Worm (Caenorhabditis elegans) whole organism, young adult: Measurements from ENCODE around the gene F14E5.8.

Source experiments
- B0019.2 ChIP-seq: fragments of 200-800 bp; sonication (Bioruptor generic); conservative IDR thresholded peaks from 2 replicates; pipeline ENCODE4 v1.3.6; 2022; ENCODE audit warnings: missing genetic modification reagents, missing genetic modification characterization, missing compliant biosample characterization
- B0261.1 ChIP-seq: sonication (generic microtip); optimal IDR thresholded peaks from 2 replicates; lab custom pipeline; 2016; ENCODE audit warnings: mild to moderate bottlenecking, missing genetic modification characterization, moderate library complexity, missing compliant biosample characterization
- F22D6.2 ChIP-seq: sonication (generic microtip); optimal IDR thresholded peaks from 2 replicates; lab custom pipeline; 2016; ENCODE audit warnings: mild to moderate bottlenecking, missing genetic modification characterization, missing compliant biosample characterization
- F39B2.1 ChIP-seq: fragments of 200-800 bp; sonication (Bioruptor generic); IDR thresholded peaks from 2 replicates; pipeline ENCODE4 v1.3.6; 2022; ENCODE audit warnings: missing genetic modification reagents, missing genetic modification characterization, missing compliant biosample characterization
- Y53G8AR.9 ChIP-seq: fragments of 200-800 bp; sonication (Bioruptor generic); conservative IDR thresholded peaks from 2 replicates; pipeline ENCODE4 v1.3.6; 2022; ENCODE audit warnings: missing genetic modification reagents, missing genetic modification characterization, missing compliant biosample characterization
- Y56A3A.18 ChIP-seq: fragments of 200-800 bp; sonication (Bioruptor generic); IDR thresholded peaks from 2 replicates; pipeline ENCODE4 v1.3.6; 2022; ENCODE audit warnings: missing genetic modification reagents, missing genetic modification characterization, missing compliant biosample characterization
- Y95B8A.8 ChIP-seq: fragments of 200-800 bp; sonication (Bioruptor generic); IDR thresholded peaks from 2 replicates; pipeline ENCODE4 v1.3.6; 2022; ENCODE audit warnings: missing genetic modification reagents, missing genetic modification characterization, missing compliant biosample characterization
- atf-7 ChIP-seq: sonication (generic microtip); optimal IDR thresholded peaks from 2 replicates; lab custom pipeline; 2017; ENCODE audit warnings: mild to moderate bottlenecking, missing genetic modification characterization, missing compliant biosample characterization
- athp-1 ChIP-seq: sonication (generic microtip); optimal IDR thresholded peaks from 2 replicates; lab custom pipeline; 2017; ENCODE audit warnings: mild to moderate bottlenecking, missing genetic modification characterization, missing compliant biosample characterization
- attf-3 ChIP-seq: fragments of 200-800 bp; sonication (Bioruptor generic); conservative IDR thresholded peaks from 2 replicates; pipeline ENCODE4 v1.3.6; 2022; ENCODE audit warnings: missing genetic modification reagents, missing genetic modification characterization, missing compliant biosample characterization
- ekl-4 ChIP-seq: fragments of 200-800 bp; sonication (Bioruptor generic); IDR thresholded peaks from 2 replicates; pipeline ENCODE4 v1.3.6; 2022; ENCODE audit warnings: missing genetic modification reagents, missing genetic modification characterization, missing compliant biosample characterization
- him-1 ChIP-seq: sonication (generic microtip); optimal IDR thresholded peaks from 2 replicates; lab custom pipeline; 2016; ENCODE audit warnings: missing genotype, missing genetic modification reagents, missing genetic modification characterization, missing compliant biosample characterization
- hlh-26 ChIP-seq: fragments of 200-800 bp; sonication (Bioruptor generic); conservative IDR thresholded peaks from 2 replicates; pipeline ENCODE4 v1.3.6; 2022; ENCODE audit warnings: missing genetic modification reagents, missing genetic modification characterization, missing compliant biosample characterization
- hmg-1.2 ChIP-seq: fragments of 200-800 bp; sonication (Bioruptor generic); IDR thresholded peaks from 2 replicates; pipeline ENCODE4 v1.3.6; 2022; ENCODE audit warnings: missing genetic modification reagents, missing genetic modification characterization, missing compliant biosample characterization
- hrde-1 ChIP-seq: sonication (generic microtip); optimal IDR thresholded peaks from 2 replicates; lab custom pipeline; 2016; ENCODE audit warnings: missing genetic modification characterization, mild to moderate bottlenecking, missing compliant biosample characterization, moderate library complexity, missing genotype, missing genetic modification reagents, borderline replicate concordance
- lag-1 ChIP-seq: fragments of 200-800 bp; sonication (Bioruptor generic); IDR thresholded peaks from 2 replicates; pipeline ENCODE4 v1.3.6; 2022; ENCODE audit warnings: missing genetic modification reagents, missing genetic modification characterization, missing compliant biosample characterization
- lin-35 ChIP-seq, 3 experiments: fragments of 150-350 bp in 2 of 3; sonication (generic microtip) in 1 of 3; optimal IDR thresholded peaks; 2 replicates each; lab custom pipeline; 2014 to 2018; ENCODE audit warnings: missing biosample characterization in 3 of 3, missing genetic modification characterization in 3 of 3, missing genetic modification reagents in 3 of 3
- lsy-27 ChIP-seq: sonication (generic microtip); optimal IDR thresholded peaks from 2 replicates; lab custom pipeline; 2017; ENCODE audit warnings: missing genetic modification characterization, mild to moderate bottlenecking, missing compliant biosample characterization, antibody characterized with exemption, missing genotype, borderline replicate concordance; ENCODE audit not compliant: insufficient read depth
- madf-8 ChIP-seq: fragments of 200-800 bp; sonication (Bioruptor generic); conservative IDR thresholded peaks from 2 replicates; pipeline ENCODE4 v1.3.6; 2022; ENCODE audit warnings: missing genetic modification reagents, missing genetic modification characterization, missing compliant biosample characterization
- mcd-1 ChIP-seq: fragments of 200-800 bp; sonication (Bioruptor generic); IDR thresholded peaks from 2 replicates; pipeline ENCODE4 v1.3.6; 2022; ENCODE audit warnings: missing genetic modification reagents, missing genetic modification characterization, missing compliant biosample characterization
- nfyb-1 ChIP-seq: fragments of 200-800 bp; sonication (Bioruptor generic); IDR thresholded peaks from 2 replicates; pipeline ENCODE4 v1.3.6; 2022; ENCODE audit warnings: missing genetic modification reagents, missing genetic modification characterization, missing compliant biosample characterization
- nhr-120 ChIP-seq: fragments of 200-800 bp; sonication (Bioruptor generic); IDR thresholded peaks from 2 replicates; pipeline ENCODE4 v1.3.6; 2022; ENCODE audit warnings: missing genetic modification characterization, missing compliant biosample characterization
- nhr-27 ChIP-seq: fragments of 200-800 bp; sonication (Bioruptor generic); optimal IDR thresholded peaks from 2 replicates; lab custom pipeline; 2018; ENCODE audit warnings: mild to moderate bottlenecking, missing genetic modification characterization, moderate library complexity, missing compliant biosample characterization
- nhr-80 ChIP-seq: sonication (generic microtip); optimal IDR thresholded peaks from 2 replicates; lab custom pipeline; 2016; ENCODE audit warnings: missing genetic modification characterization, missing compliant biosample characterization
- repo-1 ChIP-seq: sonication (generic microtip); optimal IDR thresholded peaks from 2 replicates; lab custom pipeline; 2017; ENCODE audit warnings: mild to moderate bottlenecking, missing genetic modification characterization, missing compliant biosample characterization
- somi-1 ChIP-seq: fragments of 200-800 bp; sonication (Bioruptor generic); optimal IDR thresholded peaks from 2 replicates; lab custom pipeline; 2018; ENCODE audit warnings: mild to moderate bottlenecking, missing genetic modification characterization, missing compliant biosample characterization
- xnd-1 ChIP-seq: sonication (generic microtip); optimal IDR thresholded peaks from 2 replicates; lab custom pipeline; 2016; ENCODE audit warnings: missing genotype, missing genetic modification reagents, missing genetic modification characterization, missing compliant biosample characterization
- zfh-2 ChIP-seq: fragments of 200-800 bp; sonication (Bioruptor generic); conservative IDR thresholded peaks from 2 replicates; pipeline ENCODE4 v1.3.6; 2022; ENCODE audit warnings: missing genetic modification reagents, missing genetic modification characterization, missing compliant biosample characterization
- ztf-18 ChIP-seq: sonication (generic microtip); optimal IDR thresholded peaks from 2 replicates; lab custom pipeline; 2016; ENCODE audit warnings: missing genotype, mild to moderate bottlenecking, missing genetic modification characterization, missing compliant biosample characterization
- ztf-22 ChIP-seq: fragments of 200-800 bp; sonication (Bioruptor generic); optimal IDR thresholded peaks from 2 replicates; lab custom pipeline; 2018; ENCODE audit warnings: mild to moderate bottlenecking, missing genetic modification characterization, moderate library complexity, missing compliant biosample characterization
- ztf-3 ChIP-seq: fragments of 200-800 bp; sonication (Bioruptor generic); optimal IDR thresholded peaks from 2 replicates; lab custom pipeline; 2018; ENCODE audit warnings: mild to moderate bottlenecking, missing genetic modification characterization, missing compliant biosample characterization

The F14E5.8 gene

ce11 chrII:8388001-8388513 lies 31.8 kb upstream of the F14E5.8 start, which contains the start of gene drd-1 (continued):
- TF ChIP-seq nhr-27 (tag; lab: Kevin White, UChicago), result no peak
- peak; percentile 57 for TF ChIP-seq atf-7 (tag; lab: Kevin White, UChicago)
- TF ChIP-seq Y53G8AR.9 (GFP tag; lab: Robert Waterston, UW), result no peak
- TF ChIP-seq ekl-4 (GFP tag; lab: Robert Waterston, UW), result no peak
- TF ChIP-seq lsy-27, result no peak
- TF ChIP-seq xnd-1, result no peak
- no peak for TF ChIP-seq madf-8 (GFP tag; lab: Robert Waterston, UW)
- TF ChIP-seq F39B2.1, result no peak
- peak; percentile 69 for TF ChIP-seq ztf-22
- no peak for TF ChIP-seq Y56A3A.18 (GFP tag; lab: Robert Waterston, UW)
- TF ChIP-seq attf-3, result no peak
- no peak for TF ChIP-seq lag-1 (GFP tag; lab: Robert Waterston, UW)
- no peak for TF ChIP-seq athp-1 (tag; lab: Kevin White, UChicago)
- TF ChIP-seq lin-35 (GFP tag; optimal IDR thresholded peaks at IDR 0.05; lab: Kevin White, UChicago), result no peak
- 0 out of 2 replicates have a peak, but pooled peaks have one; percentile 27 for TF ChIP-seq nfyb-1 (GFP tag; lab: Robert Waterston, UW)
- TF ChIP-seq, all 124 proteins: peak for 10

DNA sequence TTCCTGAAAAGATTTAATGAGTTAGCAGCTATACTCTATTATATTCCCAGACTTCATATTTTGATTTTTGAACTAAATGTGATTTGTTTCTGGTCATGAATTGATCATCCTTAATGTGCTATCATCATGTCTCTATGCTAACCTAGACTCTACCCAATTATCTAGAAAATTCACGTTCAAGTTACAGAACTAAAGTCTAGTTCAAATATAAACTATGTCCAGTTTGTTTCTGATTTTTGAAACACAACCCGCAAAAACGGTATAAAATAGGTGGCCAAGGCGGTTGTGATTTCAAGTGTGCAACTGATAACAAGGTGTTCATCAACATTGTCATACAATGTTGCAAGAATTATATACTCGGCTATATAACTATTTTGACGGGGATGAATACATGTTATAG lies 29.1 kb upstream of the F14E5.8 start, which contains the start of gene F49E12.10:
Gene F49E12.10 (plus strand): TSS at position 301 of the 400 bp plus-strand sequence.
- TF ChIP-seq nhr-80 (tag; lab: Kevin White, UChicago) (peak; percentile 27), ztf-18 (tag; lab: Kevin White, UChicago) (no peak)

- no peak for TF ChIP-seq B0019.2 (GFP tag; lab: Robert Waterston, UW)
- no peak for TF ChIP-seq ekl-4 (GFP tag; lab: Robert Waterston, UW)
- TF ChIP-seq ztf-18 (tag; lab: Kevin White, UChicago), result no peak
- no peak for TF ChIP-seq F39B2.1
- no peak for TF ChIP-seq madf-8 (GFP tag; lab: Robert Waterston, UW)
- no peak for TF ChIP-seq nhr-120 (GFP tag; lab: Robert Waterston, UW)
- TF ChIP-seq mcd-1 (GFP tag; lab: Robert Waterston, UW), result no peak
- TF ChIP-seq him-1 (tag; lab: Kevin White, UChicago), result no peak
- no peak for TF ChIP-seq lin-35 (GFP tag; optimal IDR thresholded peaks at IDR 0.05; lab: Kevin White, UChicago)
- TF ChIP-seq B0261.1, result no peak
- TF ChIP-seq somi-1 (GFP tag; lab: Kevin White, UChicago), result no peak
- TF ChIP-seq hrde-1 (tag; lab: Kevin White, UChicago), result no peak
- TF ChIP-seq xnd-1, result no peak
- TF ChIP-seq zfh-2 (GFP tag; lab: Robert Waterston, UW), result no peak
- TF ChIP-seq hmg-1.2 (GFP tag; lab: Robert Waterston, UW), result no peak
- no peak for TF ChIP-seq nhr-27 (tag; lab: Kevin White, UChicago)
- no peak for TF ChIP-seq repo-1 (tag; lab: Kevin White, UChicago)
- TF ChIP-seq F22D6.2 (tag; lab: Kevin White, UChicago), result no peak
Measured at ce11 chrII:8392215-8392614, 27.7 kb upstream of the F14E5.8 start.

- no peak for TF ChIP-seq ztf-3 (GFP tag; lab: Kevin White, UChicago)
- TF ChIP-seq ztf-22, result no peak
- no peak for TF ChIP-seq hlh-26 (GFP tag; lab: Robert Waterston, UW)
- TF ChIP-seq Y95B8A.8 (GFP tag; lab: Robert Waterston, UW), result no peak
- TF ChIP-seq B0261.1, result no peak
- no peak for TF ChIP-seq lag-1 (GFP tag; lab: Robert Waterston, UW)
- TF ChIP-seq him-1 (tag; lab: Kevin White, UChicago), result no peak
Measured at ce11 chrII:8394205-8394604, 25.7 kb upstream of the F14E5.8 start, which contains the start of gene F49E12.8. Gene F49E12.8, minus strand, starts transcription at chrII:8394305.
